Worm (Caenorhabditis elegans) whole organism, mixed stage, embryonic: ENCODE results near the gene T11F8.4.

ENCODE experiments used
- M03D4.4 ChIP-seq: sonication (generic microtip); optimal IDR thresholded peaks from 2 replicates; lab custom pipeline; 2017; ENCODE audit warnings: mild to moderate bottlenecking, missing genetic modification characterization, missing compliant biosample characterization
- ceh-39 ChIP-seq: fragments of 150-350 bp; optimal IDR thresholded peaks from 2 replicates; lab custom pipeline; 2014; ENCODE audit warnings: missing biosample characterization, missing genetic modification characterization
- ceh-43 ChIP-seq: fragments of 200-800 bp; sonication (Bioruptor generic); optimal IDR thresholded peaks from 2 replicates; lab custom pipeline; 2018; ENCODE audit warnings: mild to moderate bottlenecking, missing genetic modification characterization, moderate library complexity, missing compliant biosample characterization
- ceh-83 ChIP-seq: fragments of 200-800 bp; sonication (Bioruptor generic); optimal IDR thresholded peaks from 2 replicates; lab custom pipeline; 2018; ENCODE audit warnings: mild to moderate bottlenecking, missing genetic modification characterization, missing compliant biosample characterization
- ces-1 ChIP-seq: fragments of 150-350 bp; optimal IDR thresholded peaks from 2 replicates; lab custom pipeline; 2014; ENCODE audit warnings: missing biosample characterization, missing genetic modification reagents, missing genetic modification characterization
- cnd-1 ChIP-seq: fragments of 200-800 bp; sonication (Bioruptor generic); optimal IDR thresholded peaks from 2 replicates; lab custom pipeline; 2018; ENCODE audit warnings: mild to moderate bottlenecking, missing genetic modification characterization, missing compliant biosample characterization
- drap-1 ChIP-seq: fragments of 200-800 bp; sonication (Bioruptor generic); optimal IDR thresholded peaks from 3 replicates; lab custom pipeline; 2018; ENCODE audit warnings: mild to moderate bottlenecking, missing genetic modification characterization, missing compliant biosample characterization
- elt-1 ChIP-seq: sonication (generic microtip); optimal IDR thresholded peaks from 2 replicates; lab custom pipeline; 2017; ENCODE audit warnings: missing genetic modification characterization, mild to moderate bottlenecking, missing compliant biosample characterization, antibody characterized with exemption, moderate library complexity, borderline replicate concordance; ENCODE audit not compliant: insufficient read depth
- elt-3 ChIP-seq: fragments of 150-350 bp; optimal IDR thresholded peaks from 2 replicates; lab custom pipeline; 2014; ENCODE audit warnings: missing biosample characterization, missing genetic modification characterization
- flh-1 ChIP-seq: fragments of 200-800 bp; sonication (Bioruptor generic); optimal IDR thresholded peaks from 2 replicates; lab custom pipeline; 2018; ENCODE audit warnings: mild to moderate bottlenecking, missing genetic modification characterization, moderate library complexity, missing compliant biosample characterization
- ham-2 ChIP-seq: fragments of 200-800 bp; sonication (Bioruptor generic); optimal IDR thresholded peaks from 2 replicates; lab custom pipeline; 2018; ENCODE audit warnings: mild to moderate bottlenecking, missing genetic modification characterization, missing compliant biosample characterization
- hlh-1 ChIP-seq: fragments of 150-350 bp; optimal IDR thresholded peaks from 2 replicates; lab custom pipeline; 2014; ENCODE audit warnings: missing biosample characterization, missing genetic modification reagents, missing genetic modification characterization
- lin-13 ChIP-seq: fragments of 150-350 bp; optimal IDR thresholded peaks from 2 replicates; lab custom pipeline; 2014; ENCODE audit warnings: missing biosample characterization, missing genetic modification characterization
- lin-32 ChIP-seq: fragments of 200-800 bp; sonication (Bioruptor generic); optimal IDR thresholded peaks from 2 replicates; lab custom pipeline; 2018; ENCODE audit warnings: mild to moderate bottlenecking, missing genetic modification characterization, missing compliant biosample characterization
- lsy-2 ChIP-seq: fragments of 150-350 bp; optimal IDR thresholded peaks from 2 replicates; lab custom pipeline; 2014; ENCODE audit warnings: missing biosample characterization, missing genetic modification characterization
- mep-1 ChIP-seq: fragments of 150-350 bp; optimal IDR thresholded peaks from 2 replicates; lab custom pipeline; 2017; ENCODE audit warnings: missing biosample characterization, missing genetic modification reagents, missing genetic modification characterization, inconsistent platforms
- mls-2 ChIP-seq: sonication (generic microtip); optimal IDR thresholded peaks from 2 replicates; lab custom pipeline; 2016; ENCODE audit warnings: mild to moderate bottlenecking, missing genetic modification characterization, moderate library complexity, missing compliant biosample characterization
- nhr-12 ChIP-seq: fragments of 150-350 bp; optimal IDR thresholded peaks from 2 replicates; lab custom pipeline; 2014; ENCODE audit warnings: missing biosample characterization, missing genetic modification characterization
- nhr-2 ChIP-seq: fragments of 150-350 bp; optimal IDR thresholded peaks from 2 replicates; lab custom pipeline; 2014; ENCODE audit warnings: missing biosample characterization, missing genetic modification characterization
- nhr-28 ChIP-seq: fragments of 150-350 bp; optimal IDR thresholded peaks from 2 replicates; lab custom pipeline; 2014; ENCODE audit warnings: missing biosample characterization, missing genetic modification characterization
- nhr-76 ChIP-seq: sonication (generic microtip); optimal IDR thresholded peaks from 2 replicates; lab custom pipeline; 2017; ENCODE audit warnings: missing biosample characterization, missing genetic modification characterization
- pha-4 ChIP-seq: fragments of 150-350 bp; optimal IDR thresholded peaks from 2 replicates; lab custom pipeline; 2018; ENCODE audit warnings: missing biosample characterization, missing genetic modification reagents, missing genetic modification characterization
- sem-2 ChIP-seq: fragments of 200-800 bp; sonication (Bioruptor generic); optimal IDR thresholded peaks from 2 replicates; lab custom pipeline; 2018; ENCODE audit warnings: mild to moderate bottlenecking, missing genetic modification characterization, missing compliant biosample characterization
- snpc-4 ChIP-seq: fragments of 150-350 bp; optimal IDR thresholded peaks from 2 replicates; lab custom pipeline; 2014; ENCODE audit warnings: missing biosample characterization, missing genetic modification characterization
- sptf-1 ChIP-seq: sonication (generic microtip); optimal IDR thresholded peaks from 2 replicates; lab custom pipeline; 2017; ENCODE audit warnings: mild to moderate bottlenecking, missing genetic modification characterization, moderate library complexity, missing compliant biosample characterization
- tbx-8 ChIP-seq: fragments of 200-800 bp; sonication (Bioruptor generic); optimal IDR thresholded peaks from 2 replicates; lab custom pipeline; 2018; ENCODE audit warnings: mild to moderate bottlenecking, missing genetic modification characterization, moderate library complexity, missing compliant biosample characterization
- unc-120 ChIP-seq: sonication (generic microtip); optimal IDR thresholded peaks from 2 replicates; lab custom pipeline; 2017; ENCODE audit warnings: missing genetic modification characterization, missing compliant biosample characterization; ENCODE audit not compliant: poor library complexity, severe bottlenecking
- unc-62 ChIP-seq: fragments of 150-350 bp; optimal IDR thresholded peaks from 2 replicates; lab custom pipeline; 2014; ENCODE audit warnings: missing biosample characterization, missing genetic modification reagents, missing genetic modification characterization
- zip-8 ChIP-seq: fragments of 150-350 bp; optimal IDR thresholded peaks from 2 replicates; lab custom pipeline; 2014; ENCODE audit warnings: missing biosample characterization, missing genetic modification characterization
- ztf-11 ChIP-seq: fragments of 150-350 bp; optimal IDR thresholded peaks from 2 replicates; lab custom pipeline; 2014; ENCODE audit warnings: missing biosample characterization, missing genetic modification characterization

The T11F8.4 gene

DNA sequence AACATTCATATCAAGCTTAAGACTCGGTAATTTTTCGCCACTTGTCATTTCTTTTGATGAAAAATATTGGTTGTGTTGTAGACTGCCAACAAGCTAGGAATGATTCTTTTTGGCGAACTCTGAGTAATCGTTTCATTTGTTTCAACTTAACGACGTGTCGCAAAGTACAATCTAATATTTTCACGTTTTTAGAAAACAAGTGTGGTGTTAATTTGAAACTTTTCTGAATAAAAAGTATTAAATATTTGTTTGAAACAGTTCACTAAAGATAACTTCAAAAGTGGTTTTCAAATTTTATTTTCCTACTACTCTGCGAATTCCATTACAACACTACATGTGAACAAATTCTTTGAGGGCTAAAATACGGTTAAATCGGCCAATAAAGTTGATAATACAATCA lies at the start of gene T11F8.4:
TSS of gene T11F8.4 (minus strand) at position 101 of the 400 bp plus-strand sequence.
- TF ChIP-seq sem-2 (GFP tag; lab: Kevin White, UChicago) (no peak), nhr-76 (tag; lab: Kevin White, UChicago) (no peak), ceh-39 (tag; lab: Kevin White, UChicago) (no peak), M03D4.4 (tag; lab: Kevin White, UChicago) (no peak), mep-1 (tag; lab: Kevin White, UChicago) (no peak), ztf-11 (tag; lab: Kevin White, UChicago) (no peak), flh-1 (GFP tag; lab: Kevin White, UChicago) (no peak), ham-2 (no peak), lin-13 (tag; lab: Kevin White, UChicago) (no peak), elt-3 (tag; lab: Kevin White, UChicago) (no peak), unc-120 (tag; lab: Kevin White, UChicago) (no peak)
- TF ChIP-seq, all 35 proteins: peak for 0

DNA sequence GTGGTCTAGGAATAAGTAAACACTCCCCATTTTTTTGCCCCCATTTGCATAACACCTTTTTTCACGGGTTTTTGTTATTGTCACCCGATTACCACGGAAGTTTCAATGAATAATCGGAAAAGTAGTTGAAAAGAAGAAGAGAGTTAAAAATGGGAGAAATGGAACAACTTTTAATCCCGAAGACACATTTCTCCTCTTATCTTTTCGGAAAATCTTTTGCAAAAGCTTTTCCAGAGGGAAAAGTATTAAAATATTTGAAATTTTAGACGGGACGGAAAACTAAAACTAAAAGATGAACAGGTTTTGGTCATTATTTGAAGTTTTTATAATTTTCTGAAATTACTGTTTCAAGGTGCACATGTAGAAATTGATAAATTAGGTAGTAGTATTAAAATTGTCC lies 42.7 kb upstream of the T11F8.4 start:
- TF ChIP-seq ceh-83 (GFP tag; lab: Kevin White, UChicago) (no peak), sptf-1 (tag; lab: Kevin White, UChicago) (no peak), flh-1 (GFP tag; lab: Kevin White, UChicago) (no peak), nhr-2 (tag; lab: Kevin White, UChicago) (no peak), zip-8 (tag; lab: Kevin White, UChicago) (no peak), tbx-8 (GFP tag; lab: Kevin White, UChicago) (no peak), lsy-2 (tag; lab: Kevin White, UChicago) (no peak), ceh-43 (no peak)

DNA sequence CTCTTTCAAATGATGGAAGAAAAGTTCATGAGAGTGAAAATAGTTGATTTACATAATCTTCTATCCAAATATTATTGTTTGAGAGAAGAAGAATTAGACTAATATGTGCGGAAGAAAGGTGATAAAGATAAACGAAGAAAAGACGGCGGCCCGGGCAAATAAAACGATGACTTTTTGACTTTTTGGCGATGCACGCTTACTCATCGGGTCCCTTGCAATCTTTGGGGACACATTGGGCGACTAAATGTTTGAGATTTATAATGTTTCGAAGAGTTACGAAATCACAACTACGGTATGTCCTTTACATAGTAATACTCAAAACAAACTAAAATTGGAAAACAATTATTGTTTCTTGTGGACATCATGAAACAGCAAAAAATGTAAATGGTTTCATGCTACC lies 38.4 kb upstream of the T11F8.4 start:
- TF ChIP-seq nhr-28 (tag; lab: Kevin White, UChicago) (no peak), drap-1 (no peak), sptf-1 (tag; lab: Kevin White, UChicago) (no peak), snpc-4 (tag; lab: Kevin White, UChicago) (no peak), mls-2 (tag; lab: Kevin White, UChicago) (no peak), nhr-2 (tag; lab: Kevin White, UChicago) (no peak), pha-4 (no peak)
- TF ChIP-seq, all 35 proteins: peak for 0

- peak; percentile 69 for TF ChIP-seq unc-120 (tag; lab: Kevin White, UChicago)
- TF ChIP-seq unc-62 (GFP tag; lab: Kevin White, UChicago): peak; percentile 97
- no peak for TF ChIP-seq nhr-12 (tag; lab: Kevin White, UChicago)
- TF ChIP-seq hlh-1 (tag; lab: Kevin White, UChicago): peak; percentile 90
- TF ChIP-seq lin-32: no peak
- TF ChIP-seq nhr-2 (tag; lab: Kevin White, UChicago): peak; percentile 18
Observed at ce11 chrIV:5507754-5508153, 31.4 kb upstream of the T11F8.4 start.

ce11 chrIV:5506642-5507041 lies 30.3 kb upstream of the T11F8.4 start:
- TF ChIP-seq nhr-2 (tag; lab: Kevin White, UChicago) (peak; percentile 69), zip-8 (tag; lab: Kevin White, UChicago) (peak; percentile 45), ces-1 (GFP tag; lab: Kevin White, UChicago) (peak; percentile 53), mls-2 (tag; lab: Kevin White, UChicago) (no peak), nhr-76 (tag; lab: Kevin White, UChicago) (no peak), unc-62 (GFP tag; lab: Kevin White, UChicago) (peak; percentile 50), ceh-39 (tag; lab: Kevin White, UChicago) (no peak), elt-1 (tag; lab: Kevin White, UChicago) (peak; percentile 79)

DNA sequence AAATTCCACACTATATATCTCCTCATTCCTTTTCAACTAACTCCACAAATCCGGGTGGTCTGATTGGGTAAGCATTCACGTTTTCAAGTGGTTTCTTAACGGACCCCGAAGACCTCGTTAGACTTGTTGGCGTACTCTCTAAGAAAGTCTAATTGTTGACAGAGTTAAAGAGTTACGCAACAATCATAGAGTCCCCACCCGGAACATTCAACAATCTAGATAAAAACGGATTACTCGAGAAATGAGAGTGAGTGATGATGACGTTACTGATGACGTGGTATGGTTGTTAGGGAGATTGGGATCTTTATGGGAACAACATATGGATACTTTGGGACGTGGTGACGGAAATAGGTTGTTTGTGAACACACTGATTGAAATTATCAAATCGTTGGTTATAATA lies 26.2 kb upstream of the T11F8.4 start:
- TF ChIP-seq cnd-1 (tag; lab: Kevin White, UChicago): no peak
- no peak for TF ChIP-seq ham-2
- peak; percentile 88 for TF ChIP-seq ces-1 (GFP tag; lab: Kevin White, UChicago)
- peak; percentile 46 for TF ChIP-seq elt-1 (tag; lab: Kevin White, UChicago)
- peak; percentile 53 for TF ChIP-seq zip-8 (tag; lab: Kevin White, UChicago)
- peak; percentile 84 for TF ChIP-seq nhr-2 (tag; lab: Kevin White, UChicago)
